Fruit fly (Drosophila melanogaster): ENCODE measurements around the gene CG6118.

CG6118 gene

dm6 chr3R:15409772-15410688 is 24.5 kb downstream of the CG6118 start (continued):
- 0 out of 3 replicates have a peak, but pooled peaks have one; percentile 12 for TF ChIP-seq dysf (GFP tag; IDR thresholded peaks at IDR 0.05)
- TF ChIP-seq CG1024 (GFP tag; IDR thresholded peaks at IDR 0.05), result peak; percentile 4; the same call in 1 of the 2 replicates
- TF ChIP-seq lmd (GFP tag; IDR thresholded peaks at IDR 0.05), result peak; percentile 19; the same call in 1 of the 2 replicates
- peak; percentile 95 for TF ChIP-seq CG4707 (GFP tag; optimal IDR thresholded peaks at IDR 0.05)
- no peak for TF ChIP-seq dan (GFP tag; IDR thresholded peaks at IDR 0.05)
- TF ChIP-seq sob (GFP tag; IDR thresholded peaks at IDR 0.05), result peak; percentile 41; the same call in 1 of the 2 replicates
- no peak for TF ChIP-seq CG18599 (GFP tag; optimal IDR thresholded peaks at IDR 0.05)
- peak; percentile 25 for TF ChIP-seq gem (tag; optimal IDR thresholded peaks at IDR 0.05)
- no peak for TF ChIP-seq MTF-1 (GFP tag; optimal IDR thresholded peaks at IDR 0.05; ENCODE audit: borderline replicate concordance)
- peak; percentile 4 for TF ChIP-seq ind (GFP tag; optimal IDR thresholded peaks at IDR 0.05)
- TF ChIP-seq Sox100B (GFP tag; optimal IDR thresholded peaks at IDR 0.05), result peak; percentile 14
- no peak for TF ChIP-seq CG8281 (tag; optimal IDR thresholded peaks at IDR 0.05)
- peak; percentile 13 for TF ChIP-seq CG5180 (GFP tag; optimal IDR thresholded peaks at IDR 0.05)
- peak; percentile 38; the same call in 1 of the 3 replicates for TF ChIP-seq Optix (GFP tag; IDR thresholded peaks at IDR 0.05)
- TF ChIP-seq Med (GFP tag), result peak; percentile 80
- no peak for TF ChIP-seq BEAF-32 (GFP tag; optimal IDR thresholded peaks at IDR 0.05)
- TF ChIP-seq Hr51 (GFP tag; optimal IDR thresholded peaks at IDR 0.05), result peak in 1 of 2 experiments; percentile 1
- no peak for TF ChIP-seq disco-r (GFP tag; optimal IDR thresholded peaks at IDR 0.05)
- no peak for TF ChIP-seq CG17328 (GFP tag; IDR thresholded peaks at IDR 0.05)
- TF ChIP-seq CG10321 (GFP tag; IDR thresholded peaks at IDR 0.05), result no peak
- peak; percentile 34 for TF ChIP-seq nmo (GFP tag; optimal IDR thresholded peaks at IDR 0.05)
- TF ChIP-seq ttk (GFP tag; IDR thresholded peaks at IDR 0.05), result peak; percentile 52
- peak; percentile 44; the same call in 2 of the 3 replicates for TF ChIP-seq CG17361 (GFP tag; IDR thresholded peaks at IDR 0.05)
- TF ChIP-seq Atf6 (GFP tag; IDR thresholded peaks at IDR 0.05), result no peak
- TF ChIP-seq CG12299 (tag; optimal IDR thresholded peaks at IDR 0.05), result no peak
- 0 out of 3 replicates have a peak, but pooled peaks have one; percentile 46 for TF ChIP-seq ci (GFP tag; IDR thresholded peaks at IDR 0.05)
- peak; percentile 11 for TF ChIP-seq shn (GFP tag; optimal IDR thresholded peaks at IDR 0.05)
- 0 out of 2 replicates have a peak, but pooled peaks have one; percentile 12 for TF ChIP-seq stc (GFP tag; IDR thresholded peaks at IDR 0.05)
- TF ChIP-seq chinmo (GFP tag; IDR thresholded peaks at IDR 0.05; ENCODE audit: partially characterized antibody), result 0 out of 4 replicates have a peak, but pooled peaks have one; percentile 46
- TF ChIP-seq nerfin-1 (tag; optimal IDR thresholded peaks at IDR 0.05), result peak; percentile 21
- peak; percentile 75 for TF ChIP-seq cg (GFP tag; optimal IDR thresholded peaks at IDR 0.05)
- TF ChIP-seq slbo (GFP tag; IDR thresholded peaks at IDR 0.05), result peak; percentile 20; the same call in 1 of the 2 replicates
- 0 out of 4 replicates have a peak, but pooled peaks have one; percentile 3 for TF ChIP-seq Gug (GFP tag; IDR thresholded peaks at IDR 0.05)
- no peak for TF ChIP-seq CG1647 (GFP tag; optimal IDR thresholded peaks at IDR 0.05)
- peak; percentile 6; the same call in 1 of the 2 replicates for TF ChIP-seq CG14441 (GFP tag; IDR thresholded peaks at IDR 0.05)
- peak; percentile 65 for TF ChIP-seq grau (tag; optimal IDR thresholded peaks at IDR 0.05)
- peak; percentile 16 for TF ChIP-seq Asciz (GFP tag; optimal IDR thresholded peaks at IDR 0.05)
- TF ChIP-seq CG34422 (GFP tag; IDR thresholded peaks at IDR 0.05), result peak; percentile 56; the same call in 1 of the 3 replicates
- TF ChIP-seq Ptx1 (GFP tag; IDR thresholded peaks at IDR 0.05), result peak; percentile 33; the same call in 1 of the 2 replicates
- TF ChIP-seq CG9437 (GFP tag; optimal IDR thresholded peaks at IDR 0.05), result peak; percentile 2
- TF ChIP-seq Eip74EF (GFP tag; optimal IDR thresholded peaks at IDR 0.05), result peak in 1 of 2 experiments; percentile 42
- TF ChIP-seq Sin3A (optimal IDR thresholded peaks at IDR 0.05), result no peak
- TF ChIP-seq CG13287 (GFP tag; IDR thresholded peaks at IDR 0.05; ENCODE audit: partially characterized antibody), result no peak
- peak; percentile 35; the same call in 1 of the 2 replicates for TF ChIP-seq HLH3B (GFP tag; IDR thresholded peaks at IDR 0.05)
- TF ChIP-seq crol (GFP tag; IDR thresholded peaks at IDR 0.05), result peak; percentile 78
- 0 out of 3 replicates have a peak, but pooled peaks have one; percentile 8 for TF ChIP-seq ase (GFP tag; IDR thresholded peaks at IDR 0.05)
- TF ChIP-seq Nf-YA (GFP tag; IDR thresholded peaks at IDR 0.05), result 0 out of 2 replicates have a peak, but pooled peaks have one; percentile 17

Measured in whole organism, embryonic.